Worm (Caenorhabditis elegans): ENCODE data around the gene T02H6.9.

DNA sequence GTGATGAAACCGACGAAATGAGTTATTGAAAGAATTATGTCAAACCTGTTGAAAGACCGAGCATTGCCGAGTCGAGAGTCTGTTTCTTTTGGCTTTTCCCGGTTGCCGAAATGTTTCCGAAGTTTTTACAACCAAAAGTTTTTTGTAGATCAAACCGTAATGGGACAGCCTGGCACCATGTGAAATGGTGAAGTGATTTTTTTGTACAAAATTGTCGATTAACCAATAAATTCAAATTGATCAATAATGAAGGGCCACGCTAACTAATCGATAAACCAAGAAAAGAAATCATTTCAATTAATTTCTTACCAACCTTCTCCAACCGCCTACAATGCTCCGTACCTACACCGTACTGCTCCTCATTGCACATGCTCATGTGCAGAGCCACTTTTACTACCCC is 12.9 kb downstream of the T02H6.9 start, which contains the start of gene T02H6.3:
- TF ChIP-seq sem-4 (tag; optimal IDR thresholded peaks at IDR 0.05) (no peak), ztf-11 (tag; optimal IDR thresholded peaks at IDR 0.05) (no peak)
